Worm (Caenorhabditis elegans): ENCODE results near the gene C17H12.37.
A peak's percentile ranks its signal among the peaks of the same experiment; 100 is the strongest.

The C17H12.37 gene

DNA sequence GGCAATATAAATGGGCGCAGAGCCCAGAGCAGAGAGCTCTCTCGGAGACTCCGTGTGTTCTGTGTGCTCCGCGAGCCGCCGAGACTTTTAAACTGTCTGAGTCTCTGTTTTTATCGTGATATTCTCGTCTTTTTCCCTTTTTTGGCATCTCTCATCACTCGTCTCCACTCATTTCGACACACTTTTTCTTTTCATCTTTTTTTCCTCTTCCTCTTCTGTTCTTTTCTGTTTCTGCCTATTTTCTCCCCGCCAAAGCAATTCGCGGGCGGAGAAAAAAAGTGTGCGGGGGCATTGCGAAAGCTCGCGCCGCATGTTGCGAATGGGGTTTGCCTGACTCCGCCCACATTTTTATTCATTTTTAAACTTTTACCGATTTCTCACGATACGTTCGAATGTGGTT, 48.5 kb upstream of the C17H12.37 start (continued):
- TF ChIP-seq madf-5 (GFP tag; IDR thresholded peaks at IDR 0.05) (peak in 1 of 2 experiments; percentile 64; a peak in 1 of 4 replicates), dve-1 (tag; optimal IDR thresholded peaks at IDR 0.05; ENCODE audit: insufficient read depth) (peak; percentile 92), mep-1 (tag; optimal IDR thresholded peaks at IDR 0.05) (peak; percentile 92), nhr-6 (tag; optimal IDR thresholded peaks at IDR 0.05) (peak; percentile 94), gei-8 (GFP tag; optimal IDR thresholded peaks at IDR 0.05) (no peak), dpl-1 (GFP tag; optimal IDR thresholded peaks at IDR 0.05) (peak; percentile 79), nhr-77 (tag; optimal IDR thresholded peaks at IDR 0.05) (peak; percentile 68), nhr-76 (tag; optimal IDR thresholded peaks at IDR 0.05) (no peak), lin-39 (tag; optimal IDR thresholded peaks at IDR 0.05) (no peak), T26A8.4 (GFP tag; IDR thresholded peaks at IDR 0.05) (peak; percentile 82), mdl-1 (tag; optimal IDR thresholded peaks at IDR 0.05) (peak; percentile 55 to 62), lin-15B (tag; optimal IDR thresholded peaks at IDR 0.05) (no peak), aha-1 (tag) (peak; percentile 98), nhr-41 (GFP tag; IDR thresholded peaks at IDR 0.05) (no peak), daf-12 (tag; optimal IDR thresholded peaks at IDR 0.05) (no peak), ceh-32 (tag; optimal IDR thresholded peaks at IDR 0.05; ENCODE audit: poor library complexity) (no peak), ama-1 (optimal IDR thresholded peaks at IDR 0.05) (peak; percentile 59), ztf-11 (tag; optimal IDR thresholded peaks at IDR 0.05) (no peak), ceh-28 (tag; optimal IDR thresholded peaks at IDR 0.05) (no peak), fos-1 (tag; optimal IDR thresholded peaks at IDR 0.05) (no peak), tag-97 (GFP tag; IDR thresholded peaks at IDR 0.05) (no peak), aly-2 (tag; optimal IDR thresholded peaks at IDR 0.05) (no peak), tra-1 (GFP tag; IDR thresholded peaks at IDR 0.05) (peak; percentile 76), egl-43 (GFP tag; IDR thresholded peaks at IDR 0.05) (peak; percentile 84), mxl-2 (GFP tag; conservative IDR thresholded peaks at IDR 0.05) (no peak), ztf-7 (tag; optimal IDR thresholded peaks at IDR 0.05) (peak; percentile 27), duxl-1 (tag; optimal IDR thresholded peaks at IDR 0.05; ENCODE audit: poor library complexity) (peak; percentile 61), lim-7 (GFP tag; IDR thresholded peaks at IDR 0.05) (no peak), lin-38 (GFP tag; IDR thresholded peaks at IDR 0.05) (peak; percentile 87), ZK337.2 (GFP tag; IDR thresholded peaks at IDR 0.05) (0 out of 2 replicates have a peak, but pooled peaks have one; percentile 39), T20F7.1 (GFP tag; optimal IDR thresholded peaks at IDR 0.05) (peak; percentile 59), mes-2 (tag; optimal IDR thresholded peaks at IDR 0.05; ENCODE audit: poor library complexity, severe bottlenecking) (peak; percentile 92), ceh-62 (tag; optimal IDR thresholded peaks at IDR 0.05) (no peak), D1046.2 (GFP tag; IDR thresholded peaks at IDR 0.05) (0 out of 2 replicates have a peak, but pooled peaks have one; percentile 53), jun-1 (tag; optimal IDR thresholded peaks at IDR 0.05) (peak; percentile 57), spr-3 (GFP tag; optimal IDR thresholded peaks at IDR 0.05) (peak; percentile 34), nhr-48 (tag; optimal IDR thresholded peaks at IDR 0.05) (peak; percentile 72), nhr-28 (tag; optimal IDR thresholded peaks at IDR 0.05) (peak; percentile 73), php-3 (GFP tag; IDR thresholded peaks at IDR 0.05) (peak; percentile 45), nhr-237 (tag; optimal IDR thresholded peaks at IDR 0.05) (no peak), hmg-1.1 (GFP tag; IDR thresholded peaks at IDR 0.05) (no peak; the same call in 1 of the 2 replicates), R02D3.7 (tag; optimal IDR thresholded peaks at IDR 0.05) (no peak), lin-1 (GFP tag; IDR thresholded peaks at IDR 0.05) (peak; percentile 59; the same call in 1 of the 2 replicates), daf-16 (GFP tag; optimal IDR thresholded peaks at IDR 0.05) (peak in 1 of 2 experiments; percentile 57), daf-16 (tag; optimal IDR thresholded peaks at IDR 0.05) (peak; percentile 90), ces-1 (GFP tag; optimal IDR thresholded peaks at IDR 0.05) (peak; percentile 38), hif-1 (tag; optimal IDR thresholded peaks at IDR 0.05) (peak; percentile 20 to 84), pha-4 (GFP tag; IDR thresholded peaks at IDR 0.05) (peak; percentile 86), pha-4 (tag; optimal IDR thresholded peaks at IDR 0.05) (no peak), hlh-11 (tag; optimal IDR thresholded peaks at IDR 0.05) (peak; percentile 87), madf-9 (GFP tag; conservative IDR thresholded peaks at IDR 0.05) (peak; percentile 60; the same call in 1 of the 2 replicates), ceh-82 (tag; optimal IDR thresholded peaks at IDR 0.05) (no peak)
